Worm (Caenorhabditis elegans): ENCODE data around the gene W05B2.2.

W05B2.2 gene

DNA sequence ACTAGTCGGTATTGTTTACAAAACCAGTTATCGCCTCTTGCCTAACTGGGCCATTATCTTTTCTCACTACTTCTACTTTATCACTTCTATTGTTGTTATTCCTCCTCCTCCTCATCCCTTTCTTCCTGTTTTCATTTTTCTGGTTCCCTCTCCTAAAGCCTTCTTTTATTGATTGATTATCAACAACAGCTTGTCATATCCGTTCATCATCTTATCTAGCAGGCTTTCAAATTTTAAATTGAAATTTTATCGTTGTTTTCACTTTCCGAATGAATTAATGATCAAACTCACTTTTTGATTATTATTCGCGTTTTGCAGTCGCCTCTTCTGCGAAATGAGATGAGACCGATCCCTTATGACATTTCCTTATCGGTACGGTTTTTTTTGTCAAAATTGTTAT lies 55.8 kb downstream of the W05B2.2 start, which contains the start of gene cut-6:
TSS of gene cut-6 (plus strand) at position 301 of the 400 bp plus-strand sequence.
- no peak for TF ChIP-seq unc-3 (GFP tag; conservative IDR thresholded peaks at IDR 0.05)
- no peak for TF ChIP-seq unc-3 (tag; optimal IDR thresholded peaks at IDR 0.05)
- TF ChIP-seq hlh-8 (tag; optimal IDR thresholded peaks at IDR 0.05), result no peak
- TF ChIP-seq C08G9.2 (tag; optimal IDR thresholded peaks at IDR 0.05), result no peak
- no peak for TF ChIP-seq eyg-1 (tag; optimal IDR thresholded peaks at IDR 0.05)
- no peak for TF ChIP-seq ceh-14 (tag; optimal IDR thresholded peaks at IDR 0.05)
- no peak for TF ChIP-seq K02D7.2 (tag; optimal IDR thresholded peaks at IDR 0.05)
- TF ChIP-seq fkh-10 (GFP tag; optimal IDR thresholded peaks at IDR 0.05), result no peak
- TF ChIP-seq sdc-2 (tag; optimal IDR thresholded peaks at IDR 0.05), result no peak
- TF ChIP-seq hlh-6 (tag; optimal IDR thresholded peaks at IDR 0.05), result no peak
- no peak for TF ChIP-seq ref-2 (tag; optimal IDR thresholded peaks at IDR 0.05)
- TF ChIP-seq fax-1 (tag; optimal IDR thresholded peaks at IDR 0.05), result no peak
- TF ChIP-seq odd-2 (tag; optimal IDR thresholded peaks at IDR 0.05), result no peak
- TF ChIP-seq elt-4 (tag; optimal IDR thresholded peaks at IDR 0.05), result no peak

Measured in whole organism, late embryonic.